Worm (Caenorhabditis elegans) whole organism, midembryonic: ENCODE measurements around the gene sre-53.

Experiments
- T22C8.4 ChIP-seq: fragments of 200-800 bp; sonication (Bioruptor generic); IDR thresholded peaks from 2 replicates; pipeline ENCODE4 v1.3.6; 2022; ENCODE audit warnings: missing genetic modification characterization, missing compliant biosample characterization
- cog-1 ChIP-seq: sonication (generic microtip); optimal IDR thresholded peaks from 2 replicates; lab custom pipeline; 2016; ENCODE audit warnings: missing genetic modification characterization, missing compliant biosample characterization
- flt-1 ChIP-seq: fragments of 200-800 bp; sonication (Bioruptor generic); IDR thresholded peaks from 2 replicates; pipeline ENCODE4 v1.3.6; 2022; ENCODE audit warnings: missing genetic modification characterization, missing compliant biosample characterization
- klf-2 ChIP-seq: fragments of 200-800 bp; sonication (Bioruptor generic); conservative IDR thresholded peaks from 2 replicates; pipeline ENCODE4 v1.3.6; 2022; ENCODE audit warnings: missing genetic modification reagents, missing genetic modification characterization, missing compliant biosample characterization
- med-1 ChIP-seq: sonication (generic microtip); optimal IDR thresholded peaks from 2 replicates; lab custom pipeline; 2017; ENCODE audit warnings: missing genetic modification characterization, mild to moderate bottlenecking, missing compliant biosample characterization, antibody characterized with exemption, missing genetic modification reagents; ENCODE audit not compliant: insufficient read depth
- ref-1 ChIP-seq: fragments of 200-800 bp; sonication (Bioruptor generic); conservative IDR thresholded peaks from 2 replicates; pipeline ENCODE4 v1.3.6; 2022; ENCODE audit warnings: missing genetic modification reagents, missing genetic modification characterization, missing compliant biosample characterization
- tab-1 ChIP-seq: fragments of 200-800 bp; sonication (Bioruptor generic); IDR thresholded peaks from 2 replicates; pipeline ENCODE4 v1.3.6; 2022; ENCODE audit warnings: missing genetic modification characterization, missing compliant biosample characterization
- ztf-23 ChIP-seq: fragments of 200-800 bp; sonication (Bioruptor generic); IDR thresholded peaks from 2 replicates; pipeline ENCODE4 v1.3.6; 2022; ENCODE audit warnings: missing genetic modification reagents, missing genetic modification characterization, missing compliant biosample characterization
- ztf-29 ChIP-seq: fragments of 200-800 bp; sonication (Bioruptor generic); IDR thresholded peaks from 2 replicates; pipeline ENCODE4 v1.3.6; 2022; ENCODE audit warnings: missing genetic modification reagents, missing genetic modification characterization, missing compliant biosample characterization

sre-53 gene

DNA sequence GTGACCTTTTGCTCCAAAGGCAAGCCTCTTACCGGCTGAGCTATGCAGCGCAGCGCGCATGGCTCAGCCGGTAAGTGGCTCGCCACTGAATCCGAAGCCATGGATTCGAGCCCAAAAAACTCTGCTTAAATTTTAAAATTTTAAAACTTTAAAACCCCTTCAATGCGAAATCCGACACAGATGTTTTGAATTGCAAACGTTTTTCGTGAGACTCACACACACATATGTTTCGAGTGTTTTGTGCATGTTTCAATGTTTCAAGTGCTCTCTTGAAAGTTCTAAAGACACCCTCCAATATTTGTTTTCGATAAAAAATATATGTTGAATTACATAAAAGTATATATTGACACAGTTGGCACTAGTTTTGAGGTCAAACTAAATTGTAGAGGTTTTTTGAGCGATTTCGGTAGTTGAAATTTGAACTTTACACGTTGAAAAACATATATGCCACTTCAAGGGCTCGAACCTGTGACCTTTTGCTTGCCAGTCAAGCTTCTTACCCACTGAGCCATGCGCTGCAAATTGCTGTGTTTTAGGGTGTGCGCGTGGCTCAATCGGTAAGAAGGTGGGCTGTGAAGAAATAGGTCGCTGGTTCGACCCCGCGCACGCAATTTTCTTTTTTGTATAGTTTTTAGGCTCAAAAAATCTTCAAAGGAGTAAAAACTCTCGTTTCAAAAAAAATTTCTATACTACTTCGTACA lies 23.2 kb upstream of the sre-53 start:
- no peak for TF ChIP-seq ztf-23 (GFP tag; lab: Robert Waterston, UW)
- TF ChIP-seq flt-1 (GFP tag; lab: Robert Waterston, UW): no peak
- TF ChIP-seq med-1 (GFP tag; lab: Kevin White, UChicago): no peak
- no peak for TF ChIP-seq klf-2 (GFP tag; lab: Robert Waterston, UW)
- no peak for TF ChIP-seq tab-1
- no peak for TF ChIP-seq cog-1 (tag; lab: Kevin White, UChicago)
- no peak for TF ChIP-seq ztf-29 (GFP tag; lab: Robert Waterston, UW)
- TF ChIP-seq T22C8.4 (GFP tag; lab: Robert Waterston, UW): no peak
- no peak for TF ChIP-seq ref-1 (GFP tag; lab: Robert Waterston, UW)

DNA sequence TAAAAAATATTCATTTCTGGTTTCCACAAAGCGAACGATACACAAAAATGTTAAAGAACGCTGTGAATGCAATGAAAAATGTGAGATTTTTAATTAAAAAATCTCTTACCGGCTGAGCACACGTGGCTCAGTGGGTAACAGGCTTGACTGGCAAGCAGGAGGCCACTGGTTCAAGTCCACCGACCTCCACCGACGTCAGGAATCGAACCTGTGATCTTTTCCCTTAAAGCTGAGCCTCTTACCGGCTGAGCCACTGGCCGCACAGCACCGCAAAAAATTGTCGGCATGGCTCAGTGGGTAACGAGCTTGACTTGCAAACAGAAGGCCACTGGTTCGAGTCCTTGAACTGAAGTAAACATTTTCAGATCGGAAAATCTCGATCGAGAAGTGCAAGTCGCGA lies 21.6 kb upstream of the sre-53 start, which contains the start of gene C44C11.6:
TSS of gene C44C11.6 (plus strand) at position 23 of the 400 bp plus-strand sequence.
- TF ChIP-seq med-1 (GFP tag; lab: Kevin White, UChicago) (no peak), ref-1 (GFP tag; lab: Robert Waterston, UW) (no peak), T22C8.4 (GFP tag; lab: Robert Waterston, UW) (no peak), ztf-23 (GFP tag; lab: Robert Waterston, UW) (0 out of 2 replicates have a peak, but pooled peaks have one; percentile 39), klf-2 (GFP tag; lab: Robert Waterston, UW) (no peak), tab-1 (peak; percentile 70), ztf-29 (GFP tag; lab: Robert Waterston, UW) (no peak)

ce11 chrII:12343710-12344109 lies 20.5 kb upstream of the sre-53 start:
- TF ChIP-seq ref-1 (GFP tag; lab: Robert Waterston, UW): no peak
- TF ChIP-seq med-1 (GFP tag; lab: Kevin White, UChicago): no peak
- TF ChIP-seq ztf-29 (GFP tag; lab: Robert Waterston, UW): no peak
- no peak for TF ChIP-seq klf-2 (GFP tag; lab: Robert Waterston, UW)
- TF ChIP-seq T22C8.4 (GFP tag; lab: Robert Waterston, UW): no peak
- no peak for TF ChIP-seq flt-1 (GFP tag; lab: Robert Waterston, UW)
- TF ChIP-seq ztf-23 (GFP tag; lab: Robert Waterston, UW): no peak
- TF ChIP-seq cog-1 (tag; lab: Kevin White, UChicago): no peak

ce11 chrII:12342928-12343327 lies 19.7 kb upstream of the sre-53 start:
- TF ChIP-seq cog-1 (tag; lab: Kevin White, UChicago): no peak
- TF ChIP-seq klf-2 (GFP tag; lab: Robert Waterston, UW): no peak
- no peak for TF ChIP-seq T22C8.4 (GFP tag; lab: Robert Waterston, UW)
- TF ChIP-seq ztf-29 (GFP tag; lab: Robert Waterston, UW): no peak
- no peak for TF ChIP-seq flt-1 (GFP tag; lab: Robert Waterston, UW)
- TF ChIP-seq ref-1 (GFP tag; lab: Robert Waterston, UW): no peak
- no peak for TF ChIP-seq ztf-23 (GFP tag; lab: Robert Waterston, UW)
- no peak for TF ChIP-seq tab-1
- TF ChIP-seq med-1 (GFP tag; lab: Kevin White, UChicago): no peak

DNA sequence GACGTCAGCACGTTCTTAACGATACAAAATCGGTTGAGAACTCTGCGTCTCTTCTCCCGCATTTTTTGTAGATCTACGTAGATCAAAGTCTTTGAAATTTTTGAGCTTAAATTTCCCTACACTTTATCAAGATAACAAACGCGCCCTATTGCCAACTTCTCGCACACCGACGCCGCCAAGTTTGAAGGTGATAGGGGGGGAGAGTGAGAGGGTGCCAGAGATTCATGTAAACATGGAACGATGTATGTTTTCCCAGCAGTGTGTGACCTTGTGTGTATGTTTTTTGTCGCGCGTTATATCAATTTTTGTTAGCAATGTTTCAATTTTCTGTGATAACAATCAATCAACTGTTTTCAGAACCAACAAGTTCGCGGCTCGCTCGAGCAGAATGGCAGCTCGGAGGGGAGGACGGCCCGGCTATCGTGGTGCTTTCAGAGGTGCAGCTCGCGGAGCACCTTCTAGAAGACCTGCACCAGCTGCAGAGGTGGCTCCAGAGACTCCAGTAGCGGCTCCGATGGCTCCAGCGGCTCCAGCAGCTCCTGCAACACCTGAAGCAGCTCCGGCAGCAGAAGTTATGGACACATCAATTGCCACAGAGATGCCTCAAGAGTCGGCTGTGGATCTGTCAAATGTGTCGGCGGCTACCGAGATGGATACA lies 18.5 kb upstream of the sre-53 start:
- no peak for TF ChIP-seq tab-1
- TF ChIP-seq med-1 (GFP tag; lab: Kevin White, UChicago): no peak
- TF ChIP-seq T22C8.4 (GFP tag; lab: Robert Waterston, UW): no peak
- no peak for TF ChIP-seq cog-1 (tag; lab: Kevin White, UChicago)
- TF ChIP-seq flt-1 (GFP tag; lab: Robert Waterston, UW): no peak
- no peak for TF ChIP-seq ztf-23 (GFP tag; lab: Robert Waterston, UW)
- no peak for TF ChIP-seq ref-1 (GFP tag; lab: Robert Waterston, UW)
- no peak for TF ChIP-seq klf-2 (GFP tag; lab: Robert Waterston, UW)
- TF ChIP-seq ztf-29 (GFP tag; lab: Robert Waterston, UW): no peak

- TF ChIP-seq T22C8.4 (GFP tag; lab: Robert Waterston, UW): no peak
- TF ChIP-seq tab-1: no peak
- TF ChIP-seq ztf-29 (GFP tag; lab: Robert Waterston, UW): no peak
- TF ChIP-seq flt-1 (GFP tag; lab: Robert Waterston, UW): no peak
- TF ChIP-seq klf-2 (GFP tag; lab: Robert Waterston, UW): no peak
- TF ChIP-seq ref-1 (GFP tag; lab: Robert Waterston, UW): no peak
- no peak for TF ChIP-seq med-1 (GFP tag; lab: Kevin White, UChicago)
- no peak for TF ChIP-seq ztf-23 (GFP tag; lab: Robert Waterston, UW)
- no peak for TF ChIP-seq cog-1 (tag; lab: Kevin White, UChicago)
Measured at ce11 chrII:12339644-12340043, 16.4 kb upstream of the sre-53 start, which contains the start of gene sop-2. TSS of gene sop-2 (plus strand) at chrII:12339944.

DNA sequence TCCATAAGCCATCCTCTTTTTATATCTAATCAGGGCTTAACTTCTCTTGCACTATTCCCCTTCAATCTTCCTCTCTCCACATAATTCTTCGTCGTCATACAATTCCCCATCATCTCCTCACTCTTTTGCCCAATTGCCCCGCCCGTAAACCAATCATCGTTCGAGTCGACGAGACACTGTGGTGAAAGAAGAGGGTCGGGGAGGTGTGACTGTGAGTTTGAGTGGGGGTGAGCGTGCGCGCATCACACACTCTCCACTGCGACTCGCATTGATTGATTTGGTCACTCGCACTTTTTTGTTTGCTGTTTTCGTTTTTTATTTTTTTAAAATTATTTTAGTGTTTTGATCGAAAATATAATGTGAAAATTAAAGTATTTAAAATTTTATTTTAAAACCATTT lies 15.9 kb upstream of the sre-53 start:
- TF ChIP-seq flt-1 (GFP tag; lab: Robert Waterston, UW): peak; percentile 68; the same call in 1 of the 2 replicates
- TF ChIP-seq ztf-23 (GFP tag; lab: Robert Waterston, UW): 0 out of 2 replicates have a peak, but pooled peaks have one; percentile 22
- TF ChIP-seq T22C8.4 (GFP tag; lab: Robert Waterston, UW): peak; percentile 80
- peak; percentile 59 for TF ChIP-seq cog-1 (tag; lab: Kevin White, UChicago)
- no peak for TF ChIP-seq tab-1
- TF ChIP-seq med-1 (GFP tag; lab: Kevin White, UChicago): no peak
- TF ChIP-seq klf-2 (GFP tag; lab: Robert Waterston, UW): no peak

ce11 chrII:12335430-12335829 lies 12.2 kb upstream of the sre-53 start, which contains the start of gene sre-52:
TSS of gene sre-52 (plus strand) at chrII:12335730.
- no peak for TF ChIP-seq ref-1 (GFP tag; lab: Robert Waterston, UW)
- TF ChIP-seq cog-1 (tag; lab: Kevin White, UChicago): no peak
- no peak for TF ChIP-seq ztf-23 (GFP tag; lab: Robert Waterston, UW)
- TF ChIP-seq klf-2 (GFP tag; lab: Robert Waterston, UW): no peak
- TF ChIP-seq tab-1: no peak
- no peak for TF ChIP-seq med-1 (GFP tag; lab: Kevin White, UChicago)
- no peak for TF ChIP-seq flt-1 (GFP tag; lab: Robert Waterston, UW)
- no peak for TF ChIP-seq T22C8.4 (GFP tag; lab: Robert Waterston, UW)
- TF ChIP-seq ztf-29 (GFP tag; lab: Robert Waterston, UW): no peak
